Fruit fly (Drosophila melanogaster) whole organism, embryonic: ENCODE results near the gene Chd64.

Experiments
- Awh ChIP-seq: fragments of 200-800 bp; sonication (Bioruptor generic); IDR thresholded peaks from 2 replicates; pipeline ENCODE4, ENCODE4 v1.3.6; 2022; ENCODE audit warnings: missing biosample characterization, missing genetic modification characterization
- B-H1 ChIP-seq: fragments of 200-800 bp; sonication (Bioruptor generic); IDR thresholded peaks from 3 replicates; pipeline ENCODE4 v1.3.6; 2022; ENCODE audit warnings: missing biosample characterization, missing genetic modification characterization
- Bdp1 ChIP-seq: fragments of 200-800 bp; sonication (Bioruptor generic); optimal IDR thresholded peaks from 3 replicates; lab custom pipeline; 2016; ENCODE audit warnings: missing biosample characterization, missing genetic modification characterization
- Blimp-1 ChIP-seq: fragments of 200-800 bp; sonication (Bioruptor generic); optimal IDR thresholded peaks from 3 replicates; lab custom pipeline; 2018; ENCODE audit warnings: missing biosample characterization, missing genetic modification characterization, mild to moderate bottlenecking, moderate library complexity, missing genetic modification reagents
- CG10267 ChIP-seq: fragments of 200-800 bp; sonication (Bioruptor generic); optimal IDR thresholded peaks from 2 replicates; lab custom pipeline; 2018; ENCODE audit warnings: missing biosample characterization, mild to moderate bottlenecking, missing genetic modification characterization, moderate library complexity
- CG12155 ChIP-seq: fragments of 200-800 bp; sonication (Bioruptor generic); optimal IDR thresholded peaks from 3 replicates; lab custom pipeline; 2016; ENCODE audit warnings: missing biosample characterization, missing genetic modification characterization
- CG12236 ChIP-seq: fragments of 200-800 bp; sonication (Bioruptor generic); optimal IDR thresholded peaks from 2 replicates; lab custom pipeline; 2016; ENCODE audit warnings: missing biosample characterization, missing genetic modification characterization
- CG12744 ChIP-seq: fragments of 200-800 bp; sonication (Bioruptor generic); optimal IDR thresholded peaks from 2 replicates; lab custom pipeline; 2016; ENCODE audit warnings: missing biosample characterization, missing genetic modification characterization
- CG18011 ChIP-seq: fragments of 200-800 bp; sonication (Bioruptor generic); optimal IDR thresholded peaks from 2 replicates; lab custom pipeline; 2017; ENCODE audit warnings: missing biosample characterization, missing genetic modification characterization, mild to moderate bottlenecking, moderate library complexity, missing genotype
- CG2120 ChIP-seq: fragments of 200-800 bp; sonication (Bioruptor generic); optimal IDR thresholded peaks from 3 replicates; lab custom pipeline; 2016; ENCODE audit warnings: missing biosample characterization, missing genetic modification characterization
- CG2712 ChIP-seq: fragments of 200-800 bp; optimal IDR thresholded peaks from 3 replicates; lab custom pipeline; 2019; ENCODE audit warnings: missing biosample characterization, mild to moderate bottlenecking, missing genetic modification characterization, moderate library complexity
- CG2875 ChIP-seq: fragments of 200-800 bp; sonication (Bioruptor generic); optimal IDR thresholded peaks from 2 replicates; lab custom pipeline; 2017; ENCODE audit warnings: missing biosample characterization, mild to moderate bottlenecking, missing genetic modification characterization, missing genetic modification reagents
- CG2889 ChIP-seq: fragments of 200-800 bp; sonication (Bioruptor generic); IDR thresholded peaks from 3 replicates; pipeline ENCODE4 v1.3.6; 2022; ENCODE audit warnings: missing biosample characterization, missing genetic modification characterization
- CG34376 ChIP-seq: fragments of 200-800 bp; sonication (Bioruptor generic); optimal IDR thresholded peaks from 2 replicates; lab custom pipeline; 2018; ENCODE audit warnings: missing biosample characterization, mild to moderate bottlenecking, missing genetic modification characterization
- CG4360 ChIP-seq: fragments of 200-800 bp; sonication (Bioruptor generic); IDR thresholded peaks from 2 replicates; pipeline ENCODE4 v1.3.6; 2022; ENCODE audit warnings: missing biosample characterization, missing genetic modification characterization
- CG6254 ChIP-seq: fragments of 200-800 bp; sonication (Bioruptor generic); optimal IDR thresholded peaks from 3 replicates; lab custom pipeline; 2017; ENCODE audit warnings: mild to moderate bottlenecking, missing biosample characterization, missing genetic modification reagents, missing genetic modification characterization
- CG7839 ChIP-seq: fragments of 200-800 bp; sonication (Bioruptor generic); optimal IDR thresholded peaks from 3 replicates; lab custom pipeline; 2018; ENCODE audit warnings: missing biosample characterization, mild to moderate bottlenecking, missing genetic modification characterization, moderate library complexity
- Dek ChIP-seq: fragments of 200-800 bp; sonication (Bioruptor generic); optimal IDR thresholded peaks from 3 replicates; lab custom pipeline; 2019; ENCODE audit warnings: missing biosample characterization, mild to moderate bottlenecking, missing genetic modification characterization, moderate library complexity
- GATAe ChIP-seq: fragments of 200-800 bp; sonication (Bioruptor generic); conservative IDR thresholded peaks from 2 replicates; pipeline ENCODE4 v1.3.6; 2022; ENCODE audit warnings: missing biosample characterization, missing genetic modification characterization
- HHEX ChIP-seq: fragments of 200-800 bp; sonication (Bioruptor generic); optimal IDR thresholded peaks from 3 replicates; lab custom pipeline; 2017; ENCODE audit warnings: missing biosample characterization, mild to moderate bottlenecking, missing genetic modification characterization, missing genetic modification reagents
- Hr78 ChIP-seq, 2 experiments: fragments of 200-800 bp in 1 of 2; fragments of >200 bp in 1 of 2; sonication (Bioruptor generic) in 1 of 2; optimal IDR thresholded peaks; 2 replicates each; lab custom pipeline; 2017 to 2019; ENCODE audit warnings: missing biosample characterization in 2 of 2, missing genetic modification characterization in 2 of 2, mild to moderate bottlenecking in 1 of 2, moderate library complexity in 1 of 2
- Jarid2 ChIP-seq: fragments of 200-800 bp; sonication (Bioruptor generic); optimal IDR thresholded peaks from 3 replicates; lab custom pipeline; 2017; ENCODE audit warnings: mild to moderate bottlenecking, missing biosample characterization, missing genetic modification reagents, missing genetic modification characterization
- Max ChIP-seq: fragments of 200-800 bp; sonication (Bioruptor generic); optimal IDR thresholded peaks from 2 replicates; lab custom pipeline; 2016; ENCODE audit warnings: missing biosample characterization, mild to moderate bottlenecking, missing genetic modification characterization
- Mrtf ChIP-seq: fragments of 200-800 bp; sonication (Bioruptor generic); IDR thresholded peaks from 3 replicates; pipeline ENCODE4 v1.3.6; 2022; ENCODE audit warnings: missing biosample characterization, missing genetic modification characterization
- Nf-YB ChIP-seq: fragments of 200-800 bp; sonication (Bioruptor generic); optimal IDR thresholded peaks from 3 replicates; lab custom pipeline; 2019; ENCODE audit warnings: missing biosample characterization, mild to moderate bottlenecking, missing genetic modification characterization, moderate library complexity
- Nf-YC ChIP-seq: fragments of 200-800 bp; optimal IDR thresholded peaks from 3 replicates; lab custom pipeline; 2019; ENCODE audit warnings: missing biosample characterization, mild to moderate bottlenecking, missing genetic modification characterization, moderate library complexity
- Rx ChIP-seq: fragments of 200-800 bp; sonication (Bioruptor generic); IDR thresholded peaks from 2 replicates; pipeline ENCODE4 v1.3.6; 2022; ENCODE audit warnings: missing biosample characterization, missing genetic modification characterization
- Trl ChIP-seq, 3 experiments: fragments of >200 bp in 2 of 3; fragments of 200-800 bp in 1 of 3; sonication (Bioruptor generic) in 1 of 3; optimal IDR thresholded peaks; 2 replicates in 1 of 3; 3 replicates in 2 of 3; lab custom pipeline; 2016 to 2017; ENCODE audit warnings: missing biosample characterization in 1 of 3, missing genetic modification characterization in 1 of 3
- btn ChIP-seq: fragments of 200-800 bp; sonication (Bioruptor generic); optimal IDR thresholded peaks from 2 replicates; lab custom pipeline; 2016; ENCODE audit warnings: missing biosample characterization, missing genetic modification characterization
- cwo ChIP-seq: fragments of 200-800 bp; sonication (Bioruptor generic); optimal IDR thresholded peaks from 3 replicates; lab custom pipeline; 2017; ENCODE audit warnings: missing biosample characterization, missing genetic modification characterization, mild to moderate bottlenecking, moderate library complexity, missing genetic modification reagents
- danr ChIP-seq: fragments of 200-800 bp; sonication (Bioruptor generic); IDR thresholded peaks from 2 replicates; pipeline ENCODE4 v1.3.6; 2022; ENCODE audit warnings: missing biosample characterization, missing genetic modification characterization
- fu2 ChIP-seq: fragments of 200-800 bp; sonication (Bioruptor generic); optimal IDR thresholded peaks from 2 replicates; lab custom pipeline; 2016; ENCODE audit warnings: missing biosample characterization, missing genetic modification characterization
- lilli ChIP-seq: fragments of 200-800 bp; sonication (Bioruptor generic); optimal IDR thresholded peaks from 3 replicates; lab custom pipeline; 2016; ENCODE audit warnings: missing biosample characterization, missing genetic modification characterization
- lmd ChIP-seq: fragments of 200-800 bp; sonication (Bioruptor generic); IDR thresholded peaks from 2 replicates; pipeline ENCODE4 v1.3.6; 2022; ENCODE audit warnings: missing biosample characterization, missing genetic modification characterization
- odd ChIP-seq: fragments of 200-800 bp; sonication (Bioruptor generic); optimal IDR thresholded peaks from 2 replicates; lab custom pipeline; 2017; ENCODE audit warnings: missing biosample characterization, mild to moderate bottlenecking, missing genetic modification characterization
- pfk ChIP-seq: fragments of 200-800 bp; sonication (Bioruptor generic); optimal IDR thresholded peaks from 2 replicates; lab custom pipeline; 2018; ENCODE audit warnings: missing biosample characterization, mild to moderate bottlenecking, missing genetic modification characterization, moderate library complexity
- pros ChIP-seq: fragments of 200-800 bp; sonication (Bioruptor generic); optimal IDR thresholded peaks from 3 replicates; lab custom pipeline; 2019; ENCODE audit warnings: missing biosample characterization, mild to moderate bottlenecking, missing genetic modification characterization, moderate library complexity
- ranshi ChIP-seq: fragments of 200-800 bp; sonication (Bioruptor generic); IDR thresholded peaks from 2 replicates; pipeline ENCODE4 v1.3.6; 2022; ENCODE audit warnings: missing biosample characterization, missing genetic modification characterization
- schlank ChIP-seq: fragments of 200-800 bp; sonication (Bioruptor generic); optimal IDR thresholded peaks from 2 replicates; lab custom pipeline; 2018; ENCODE audit warnings: missing biosample characterization, mild to moderate bottlenecking, missing genetic modification characterization
- scrt ChIP-seq: fragments of 200-800 bp; sonication (Bioruptor generic); optimal IDR thresholded peaks from 2 replicates; lab custom pipeline; 2018; ENCODE audit warnings: missing biosample characterization, mild to moderate bottlenecking, missing genetic modification characterization, moderate library complexity
- sd ChIP-seq: fragments of 200-800 bp; sonication (Bioruptor generic); optimal IDR thresholded peaks from 3 replicates; lab custom pipeline; 2018; ENCODE audit warnings: missing biosample characterization, mild to moderate bottlenecking, missing genetic modification characterization, moderate library complexity
- sens ChIP-seq: fragments of 200-800 bp; sonication (Bioruptor generic); peaks from one replicate; lab custom pipeline; 2016; ENCODE audit warnings: missing biosample characterization, missing genetic modification characterization
- sna ChIP-seq: fragments of 200-800 bp; sonication (Bioruptor generic); IDR thresholded peaks from 2 replicates; pipeline ENCODE4 v1.3.6; 2022; ENCODE audit warnings: missing biosample characterization, missing genetic modification characterization; ENCODE audit not compliant: partially characterized antibody
- sqz ChIP-seq: fragments of 200-800 bp; sonication (Bioruptor generic); optimal IDR thresholded peaks from 3 replicates; lab custom pipeline; 2018; ENCODE audit warnings: missing biosample characterization, mild to moderate bottlenecking, missing genetic modification characterization
- tin ChIP-seq: fragments of 200-800 bp; sonication (Bioruptor generic); optimal IDR thresholded peaks from 3 replicates; lab custom pipeline; 2016; ENCODE audit warnings: missing biosample characterization, missing genetic modification characterization
- z ChIP-seq: fragments of 200-800 bp; sonication (Bioruptor generic); IDR thresholded peaks from 3 replicates; pipeline ENCODE4 v1.3.6; 2022; ENCODE audit warnings: missing biosample characterization, missing genetic modification characterization
- zf30C ChIP-seq: fragments of 200-800 bp; sonication (Bioruptor generic); optimal IDR thresholded peaks from 3 replicates; lab custom pipeline; 2018; ENCODE audit warnings: missing biosample characterization, mild to moderate bottlenecking, missing genetic modification characterization
- zfh1 ChIP-seq: fragments of 200-800 bp; sonication (Bioruptor generic); IDR thresholded peaks from 3 replicates; pipeline ENCODE4 v1.3.6; 2022; ENCODE audit warnings: missing biosample characterization, missing genetic modification characterization

Gene Chd64

DNA sequence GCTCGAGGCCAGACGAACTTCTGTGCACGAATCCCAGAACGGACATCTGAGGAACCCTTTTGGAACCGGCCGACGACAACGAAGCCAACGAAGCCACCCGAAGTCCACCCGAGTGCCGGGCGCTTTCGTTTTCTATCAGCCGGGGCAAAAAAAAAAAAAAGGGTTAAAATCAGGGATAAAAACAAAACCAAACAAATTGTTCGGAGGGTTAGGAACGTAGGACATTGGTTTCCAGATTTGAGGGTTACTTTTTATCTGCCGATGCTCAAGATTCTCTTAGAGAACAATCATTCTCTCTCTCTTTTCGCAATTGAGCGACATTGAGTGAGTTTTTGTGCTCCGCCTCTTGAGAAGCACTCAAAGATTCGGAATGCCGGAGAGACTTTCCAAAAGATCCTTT is 38.7 kb upstream of the Chd64 start, which contains the start of gene nab (continued):
- TF ChIP-seq Jarid2 (GFP tag; lab: Kevin White, UChicago) = peak; percentile 0
- no peak for TF ChIP-seq CG2889 (GFP tag; lab: Robert Waterston, UW)
- no peak for TF ChIP-seq Dek (tag; lab: Kevin White, UChicago)
- TF ChIP-seq CG12236 (GFP tag; lab: Kevin White, UChicago) = no peak
- TF ChIP-seq sd (tag; lab: Kevin White, UChicago) = no peak
- TF ChIP-seq sqz (GFP tag; lab: Kevin White, UChicago) = peak; percentile 25
- no peak for TF ChIP-seq Max (GFP tag; lab: Kevin White, UChicago)
- TF ChIP-seq odd (GFP tag; lab: Kevin White, UChicago) = no peak
- no peak for TF ChIP-seq btn (GFP tag; lab: Kevin White, UChicago)
- TF ChIP-seq Blimp-1 = peak; percentile 31
- TF ChIP-seq pros = peak; percentile 91
- no peak for TF ChIP-seq CG7839 (tag; lab: Kevin White, UChicago)
- TF ChIP-seq Trl (optimal IDR thresholded peaks at IDR 0.05; lab: Kevin White, UChicago) = peak; percentile 7 to 66
- no peak for TF ChIP-seq Trl (GFP tag; optimal IDR thresholded peaks at IDR 0.05; lab: Kevin White, UChicago)
- TF ChIP-seq, all 482 proteins: peak for 13

DNA sequence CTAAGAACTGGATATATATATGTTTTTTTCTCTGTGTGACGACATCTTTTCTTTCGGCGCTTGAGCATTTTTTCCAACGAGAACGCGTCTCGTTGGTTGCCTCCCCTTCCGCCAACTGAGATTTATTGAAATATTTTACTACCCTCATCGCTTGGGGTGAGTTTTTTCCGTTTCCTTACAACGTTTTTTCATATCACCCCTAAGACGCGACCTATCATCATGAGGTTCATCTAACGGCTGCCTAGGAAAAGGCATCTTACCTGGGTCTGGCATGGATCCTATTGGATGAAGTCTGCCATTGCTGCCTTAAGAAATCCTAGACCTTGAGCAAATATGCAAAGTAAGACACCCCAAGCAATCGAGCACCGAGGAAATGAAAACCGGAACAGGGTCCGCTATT is 37.1 kb upstream of the Chd64 start:
- TF ChIP-seq zf30C (peak; percentile 25), schlank (tag; lab: Kevin White, UChicago) (no peak), CG6254 (GFP tag; lab: Kevin White, UChicago) (no peak), Nf-YC (tag; lab: Kevin White, UChicago) (peak; percentile 88), pfk (GFP tag; lab: Kevin White, UChicago) (no peak), scrt (GFP tag; lab: Kevin White, UChicago) (no peak), CG34376 (no peak), Nf-YB (GFP tag; lab: Kevin White, UChicago) (peak; percentile 93), Blimp-1 (no peak), danr (no peak), CG2712 (tag; lab: Kevin White, UChicago) (no peak), CG12155 (GFP tag; lab: Kevin White, UChicago) (peak; percentile 30), sens (GFP tag; lab: Kevin White, UChicago) (peak; percentile 66), GATAe (no peak), z (GFP tag; lab: Robert Waterston, UW) (peak; percentile 60; the same call in 1 of the 3 replicates), sqz (GFP tag; lab: Kevin White, UChicago) (peak; percentile 48), lilli (GFP tag; lab: Kevin White, UChicago) (no peak), Hr78 (GFP tag; optimal IDR thresholded peaks at IDR 0.05; lab: Kevin White, UChicago) (no peak), pros (peak; percentile 94), CG10267 (tag; lab: Kevin White, UChicago) (no peak), CG2875 (GFP tag; lab: Kevin White, UChicago) (no peak), Awh (GFP tag; lab: Robert Waterston, UW) (no peak)

DNA sequence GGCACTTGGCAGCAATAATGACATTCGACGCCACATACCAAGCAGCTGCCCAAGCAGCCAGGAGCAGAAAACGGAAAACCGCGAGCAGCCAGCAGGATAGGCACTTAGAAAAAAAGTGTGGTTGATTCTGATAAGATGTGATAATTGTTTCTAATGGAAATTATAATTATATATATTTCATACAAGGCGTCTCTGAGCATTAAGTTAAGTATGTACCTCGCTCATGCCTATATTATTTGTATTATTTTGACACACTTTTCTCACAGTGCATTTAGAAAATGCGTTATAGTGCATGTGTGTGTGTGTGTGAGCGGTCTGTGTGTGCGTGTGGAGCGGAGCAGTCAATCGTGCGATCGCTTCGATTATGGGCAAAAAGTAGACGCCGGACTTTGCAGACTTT is 36.2 kb upstream of the Chd64 start:
- TF ChIP-seq Mrtf (no peak), CG4360 (GFP tag; lab: Robert Waterston, UW) (no peak), CG18011 (GFP tag; lab: Kevin White, UChicago) (no peak), zfh1 (GFP tag; lab: Robert Waterston, UW) (peak; percentile 70), tin (GFP tag; lab: Kevin White, UChicago) (peak; percentile 5), cwo (no peak), Rx (GFP tag; lab: Robert Waterston, UW) (no peak), sna (GFP tag; lab: Robert Waterston, UW) (no peak), B-H1 (GFP tag; lab: Robert Waterston, UW) (no peak), CG2712 (tag; lab: Kevin White, UChicago) (peak; percentile 72), HHEX (GFP tag; lab: Kevin White, UChicago) (no peak), CG2120 (GFP tag; lab: Kevin White, UChicago) (no peak), ranshi (GFP tag; lab: Robert Waterston, UW) (no peak), CG12744 (GFP tag; lab: Kevin White, UChicago) (no peak), Bdp1 (GFP tag; lab: Kevin White, UChicago) (no peak), lmd (GFP tag; lab: Robert Waterston, UW) (no peak), sqz (GFP tag; lab: Kevin White, UChicago) (no peak), fu2 (GFP tag; lab: Kevin White, UChicago) (no peak)
